Worm (Caenorhabditis elegans): ENCODE results near the gene ben-1.

Gene ben-1

DNA sequence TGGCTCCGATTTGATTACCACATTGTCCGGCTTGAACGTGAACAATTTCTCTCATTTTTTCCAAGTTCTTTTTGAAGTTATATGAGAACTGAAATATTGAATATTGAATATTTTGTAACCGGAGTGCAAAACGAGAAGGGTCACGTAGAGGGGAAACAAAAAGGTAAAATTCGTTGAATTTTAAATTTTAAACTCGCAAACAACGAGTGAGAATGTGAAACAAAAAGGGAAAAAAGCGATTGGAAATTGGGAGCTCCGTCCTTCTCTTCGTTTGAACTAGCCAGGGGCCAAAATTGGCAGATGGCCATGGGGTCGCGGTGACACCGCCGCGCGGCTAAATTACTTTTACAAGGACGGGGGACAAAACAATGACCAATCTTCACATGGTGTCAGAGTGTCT, at the start of gene ben-1:
TSS of gene ben-1 (minus strand) at position 101 of the 400 bp plus-strand sequence.
- TF ChIP-seq flt-1 (GFP tag; IDR thresholded peaks at IDR 0.05) = no peak
- TF ChIP-seq tab-1 (GFP tag; IDR thresholded peaks at IDR 0.05) = no peak
- TF ChIP-seq T22C8.4 (GFP tag; IDR thresholded peaks at IDR 0.05) = no peak
- TF ChIP-seq ztf-29 (GFP tag; IDR thresholded peaks at IDR 0.05) = no peak
- no peak for TF ChIP-seq ztf-23 (GFP tag; IDR thresholded peaks at IDR 0.05)
- TF ChIP-seq klf-2 (GFP tag; conservative IDR thresholded peaks at IDR 0.05) = no peak
- TF ChIP-seq med-1 (GFP tag; optimal IDR thresholded peaks at IDR 0.05; ENCODE audit: insufficient read depth) = no peak
- TF ChIP-seq ref-1 (GFP tag; conservative IDR thresholded peaks at IDR 0.05) = no peak
- no peak for TF ChIP-seq cog-1 (tag; optimal IDR thresholded peaks at IDR 0.05)

DNA sequence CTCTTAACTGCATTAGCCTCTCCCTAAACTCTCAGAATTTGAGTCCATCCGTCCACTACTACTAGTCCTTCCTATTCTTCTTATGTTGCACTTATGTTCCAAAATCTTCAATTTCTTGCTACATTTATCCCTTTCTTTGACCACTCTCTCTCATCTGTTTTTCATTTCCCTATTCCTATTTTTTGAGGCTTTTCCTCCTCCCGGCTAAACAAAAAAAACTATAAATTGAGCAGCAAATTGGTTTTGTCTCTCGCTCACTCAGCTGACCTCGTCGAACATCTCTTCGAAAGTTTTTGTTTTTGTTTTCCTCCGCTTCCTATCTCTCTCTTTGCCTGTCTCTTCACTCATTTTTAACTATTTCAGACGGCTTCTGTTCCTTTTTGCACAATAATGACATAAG, 48.9 kb upstream of the ben-1 start, which contains the start of gene ptp-1:
TSS of gene ptp-1 (plus strand) at position 358 of the 400 bp plus-strand sequence.
- TF ChIP-seq cog-1 (tag; optimal IDR thresholded peaks at IDR 0.05) (no peak), med-1 (GFP tag; optimal IDR thresholded peaks at IDR 0.05; ENCODE audit: insufficient read depth) (no peak), ref-1 (GFP tag; conservative IDR thresholded peaks at IDR 0.05) (no peak), ztf-29 (GFP tag; IDR thresholded peaks at IDR 0.05) (no peak), tab-1 (GFP tag; IDR thresholded peaks at IDR 0.05) (no peak), flt-1 (GFP tag; IDR thresholded peaks at IDR 0.05) (no peak), ztf-23 (GFP tag; IDR thresholded peaks at IDR 0.05) (no peak), T22C8.4 (GFP tag; IDR thresholded peaks at IDR 0.05) (no peak), klf-2 (GFP tag; conservative IDR thresholded peaks at IDR 0.05) (no peak)

ce11 chrIII:3588183-3588582, 46.7 kb upstream of the ben-1 start:
- TF ChIP-seq ztf-23 (GFP tag; IDR thresholded peaks at IDR 0.05) (no peak), ztf-29 (GFP tag; IDR thresholded peaks at IDR 0.05) (no peak)

DNA sequence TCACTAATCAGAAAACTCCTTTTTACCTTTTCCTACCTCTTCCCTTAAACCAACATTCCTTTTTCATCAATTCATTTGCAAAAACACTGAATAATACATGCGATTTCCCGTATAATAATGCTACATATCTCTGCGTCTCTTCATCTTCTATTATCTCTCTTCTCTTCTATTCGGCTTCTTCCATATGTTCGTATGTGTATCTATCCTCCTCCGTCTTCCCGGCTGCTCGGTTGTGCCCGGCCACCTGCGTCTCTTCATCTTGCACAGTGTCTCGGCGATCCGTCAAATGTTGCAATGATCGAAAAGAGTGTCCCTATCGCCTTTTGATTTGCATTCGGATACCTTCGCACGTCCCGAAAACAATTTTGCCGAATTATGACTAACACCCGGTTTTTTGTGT, 41.9 kb upstream of the ben-1 start:
- TF ChIP-seq ztf-23 (GFP tag; IDR thresholded peaks at IDR 0.05) (no peak), T22C8.4 (GFP tag; IDR thresholded peaks at IDR 0.05) (no peak), med-1 (GFP tag; optimal IDR thresholded peaks at IDR 0.05; ENCODE audit: insufficient read depth) (no peak), tab-1 (GFP tag; IDR thresholded peaks at IDR 0.05) (no peak), flt-1 (GFP tag; IDR thresholded peaks at IDR 0.05) (no peak), ztf-29 (GFP tag; IDR thresholded peaks at IDR 0.05) (no peak), ref-1 (GFP tag; conservative IDR thresholded peaks at IDR 0.05) (no peak), cog-1 (tag; optimal IDR thresholded peaks at IDR 0.05) (no peak), klf-2 (GFP tag; conservative IDR thresholded peaks at IDR 0.05) (no peak)

DNA sequence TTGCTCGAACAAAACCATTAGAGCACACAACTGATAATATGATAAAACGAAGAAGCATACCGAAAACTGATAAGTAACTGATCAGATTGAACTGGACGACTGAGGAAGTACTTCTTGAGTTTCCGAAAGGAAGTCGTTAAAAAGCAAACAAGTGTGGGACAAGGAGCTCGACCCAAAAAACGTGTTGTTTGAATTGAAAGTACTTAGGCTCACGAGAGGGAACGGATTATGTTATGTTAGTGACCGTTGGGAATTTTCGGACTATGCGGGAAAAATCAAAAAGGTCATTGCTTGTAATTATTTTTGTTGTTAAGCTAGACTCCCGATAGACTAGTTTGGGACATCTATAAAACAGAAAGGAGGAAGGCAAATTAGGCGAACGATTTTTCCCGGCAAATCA, 40.2 kb upstream of the ben-1 start, which contains the start of gene C48D5.3:
TSS of gene C48D5.3 (minus strand) at position 101 of the 400 bp plus-strand sequence.
- no peak for TF ChIP-seq cog-1 (tag; optimal IDR thresholded peaks at IDR 0.05)
- no peak for TF ChIP-seq ztf-23 (GFP tag; IDR thresholded peaks at IDR 0.05)
- no peak for TF ChIP-seq tab-1 (GFP tag; IDR thresholded peaks at IDR 0.05)

DNA sequence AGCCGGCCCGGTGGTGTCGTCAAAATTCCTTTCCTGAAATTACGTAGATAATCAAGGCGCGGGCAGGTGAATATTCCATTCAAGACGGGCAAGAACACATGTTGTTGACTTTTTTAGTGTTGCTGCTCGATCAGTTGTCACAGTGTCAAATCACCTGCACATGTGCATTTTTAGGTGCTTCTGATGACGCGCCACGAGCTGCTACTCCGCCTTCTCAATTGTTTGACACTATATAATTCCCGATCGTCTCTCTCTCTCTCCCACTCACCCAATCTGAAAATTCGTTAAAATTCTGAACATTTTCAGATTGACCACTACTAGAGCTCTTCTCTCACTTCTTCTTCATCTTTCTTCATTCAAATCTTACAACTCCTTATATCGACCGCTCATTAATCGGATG, 31.8 kb upstream of the ben-1 start, which contains the start of gene nhr-6:
TSS of gene nhr-6 (plus strand) at position 301 of the 400 bp plus-strand sequence.
- TF ChIP-seq cog-1 (tag; optimal IDR thresholded peaks at IDR 0.05) = no peak
- TF ChIP-seq ref-1 (GFP tag; conservative IDR thresholded peaks at IDR 0.05) = no peak
- no peak for TF ChIP-seq ztf-23 (GFP tag; IDR thresholded peaks at IDR 0.05)
- no peak for TF ChIP-seq med-1 (GFP tag; optimal IDR thresholded peaks at IDR 0.05; ENCODE audit: insufficient read depth)

- TF ChIP-seq klf-2 (GFP tag; conservative IDR thresholded peaks at IDR 0.05) (no peak), ztf-29 (GFP tag; IDR thresholded peaks at IDR 0.05) (no peak), T22C8.4 (GFP tag; IDR thresholded peaks at IDR 0.05) (no peak), ztf-23 (GFP tag; IDR thresholded peaks at IDR 0.05) (no peak)
Measured at ce11 chrIII:3571371-3571902, 30.0 kb upstream of the ben-1 start.

DNA sequence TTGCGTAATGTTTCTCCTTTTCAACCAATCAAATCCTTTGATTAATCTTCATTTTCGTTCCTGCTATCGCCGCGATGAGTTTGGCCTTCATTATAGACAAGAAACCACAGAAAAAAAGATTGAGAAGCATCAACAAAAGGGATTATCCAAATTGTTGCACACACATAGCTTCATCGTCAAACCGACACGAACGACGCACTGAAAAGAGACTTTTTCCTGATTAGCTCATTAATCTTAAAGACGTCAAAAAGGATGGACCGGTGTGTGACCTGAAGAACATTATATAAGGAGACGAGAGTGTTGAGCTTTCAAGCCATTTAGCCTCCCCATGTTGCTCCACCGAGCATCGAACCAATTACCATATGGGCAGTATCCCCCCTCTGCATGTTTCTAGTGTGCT, 28.3 kb upstream of the ben-1 start:
- no peak for TF ChIP-seq cog-1 (tag; optimal IDR thresholded peaks at IDR 0.05)
- no peak for TF ChIP-seq med-1 (GFP tag; optimal IDR thresholded peaks at IDR 0.05; ENCODE audit: insufficient read depth)
- no peak for TF ChIP-seq T22C8.4 (GFP tag; IDR thresholded peaks at IDR 0.05)
- TF ChIP-seq ztf-23 (GFP tag; IDR thresholded peaks at IDR 0.05) = no peak
- TF ChIP-seq flt-1 (GFP tag; IDR thresholded peaks at IDR 0.05) = no peak
- no peak for TF ChIP-seq ztf-29 (GFP tag; IDR thresholded peaks at IDR 0.05)
- TF ChIP-seq ref-1 (GFP tag; conservative IDR thresholded peaks at IDR 0.05) = no peak
- TF ChIP-seq klf-2 (GFP tag; conservative IDR thresholded peaks at IDR 0.05) = no peak
- no peak for TF ChIP-seq tab-1 (GFP tag; IDR thresholded peaks at IDR 0.05)

ce11 chrIII:3566785-3567184, 25.3 kb upstream of the ben-1 start:
- TF ChIP-seq T22C8.4 (GFP tag; IDR thresholded peaks at IDR 0.05) (no peak), ztf-29 (GFP tag; IDR thresholded peaks at IDR 0.05) (no peak), ref-1 (GFP tag; conservative IDR thresholded peaks at IDR 0.05) (no peak), cog-1 (tag; optimal IDR thresholded peaks at IDR 0.05) (no peak), ztf-23 (GFP tag; IDR thresholded peaks at IDR 0.05) (no peak), flt-1 (GFP tag; IDR thresholded peaks at IDR 0.05) (0 out of 2 replicates have a peak, but pooled peaks have one; percentile 35), med-1 (GFP tag; optimal IDR thresholded peaks at IDR 0.05; ENCODE audit: insufficient read depth) (no peak), tab-1 (GFP tag; IDR thresholded peaks at IDR 0.05) (no peak)

DNA sequence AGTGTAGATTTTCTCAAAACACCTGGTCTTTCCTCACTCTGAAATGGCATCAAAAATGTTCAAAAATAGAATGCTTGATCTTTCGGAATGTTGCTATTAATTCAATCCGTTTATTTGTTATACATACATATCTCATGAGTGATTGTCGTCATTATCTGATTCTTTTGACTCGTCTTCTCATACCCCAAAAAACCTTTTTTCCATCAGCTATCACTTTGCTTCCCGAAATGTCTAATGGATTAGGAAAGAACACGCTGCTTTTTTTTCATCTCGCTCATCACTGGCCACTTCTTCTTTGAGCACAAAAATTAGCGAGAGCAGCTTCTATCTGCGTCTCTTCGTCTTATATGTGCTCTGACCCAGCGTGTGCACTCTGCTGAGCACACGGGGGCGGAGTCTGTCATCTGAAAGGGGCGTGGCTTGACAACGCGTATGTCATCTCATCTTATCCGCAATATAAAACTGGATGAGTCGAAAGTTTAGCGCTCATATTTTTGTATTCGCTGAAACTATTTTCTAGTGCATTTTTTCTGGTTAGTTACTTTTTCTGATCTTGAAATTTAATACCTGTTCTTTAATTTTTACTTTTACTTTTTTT, 23.4 kb upstream of the ben-1 start:
- TF ChIP-seq ztf-23 (GFP tag; IDR thresholded peaks at IDR 0.05) (no peak), ref-1 (GFP tag; conservative IDR thresholded peaks at IDR 0.05) (no peak), med-1 (GFP tag; optimal IDR thresholded peaks at IDR 0.05; ENCODE audit: insufficient read depth) (no peak), ztf-29 (GFP tag; IDR thresholded peaks at IDR 0.05) (no peak), T22C8.4 (GFP tag; IDR thresholded peaks at IDR 0.05) (no peak), flt-1 (GFP tag; IDR thresholded peaks at IDR 0.05) (no peak), tab-1 (GFP tag; IDR thresholded peaks at IDR 0.05) (no peak), klf-2 (GFP tag; conservative IDR thresholded peaks at IDR 0.05) (no peak), cog-1 (tag; optimal IDR thresholded peaks at IDR 0.05) (no peak)

Measured in whole organism, midembryonic.